Fruit fly (Drosophila melanogaster): Measurements from ENCODE around the gene ninaE.

ninaE gene

DNA sequence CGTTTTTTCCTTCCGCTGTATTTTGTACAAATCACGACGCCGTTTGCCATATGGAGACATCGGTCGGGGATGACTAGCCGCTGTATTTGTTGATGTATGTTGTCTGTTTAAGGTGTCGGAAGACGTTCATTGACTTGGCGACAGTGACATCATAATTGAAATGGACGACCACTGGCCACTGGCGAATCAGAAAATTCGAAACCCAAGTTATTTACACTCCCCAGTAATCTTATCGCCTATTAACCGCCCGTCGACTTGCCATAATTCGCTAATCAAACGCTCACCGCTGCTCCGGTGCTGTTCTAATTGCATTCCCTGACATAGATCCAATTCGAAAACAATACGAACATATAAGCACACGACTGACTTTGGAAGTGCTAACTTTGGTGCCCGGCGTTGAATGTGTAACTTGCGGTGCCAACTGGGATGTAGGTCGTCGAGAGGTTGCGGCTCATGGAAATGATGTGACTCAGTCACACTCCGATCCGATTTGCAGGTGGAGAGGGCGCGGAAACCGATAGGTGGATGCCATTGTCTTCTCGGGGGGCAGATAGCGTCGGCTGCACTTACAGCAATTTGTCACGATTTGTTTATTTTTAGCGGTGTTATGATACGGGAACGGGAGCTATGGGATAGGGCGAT is 21.7 kb upstream of the ninaE start:
- no peak for TF ChIP-seq Pif1A (GFP tag; optimal IDR thresholded peaks at IDR 0.05)
- TF ChIP-seq CG32121 (GFP tag; IDR thresholded peaks at IDR 0.05), result no peak
- no peak for TF ChIP-seq CG8159 (tag; optimal IDR thresholded peaks at IDR 0.05)
- TF ChIP-seq CG4496 (GFP tag; IDR thresholded peaks at IDR 0.05), result no peak
- no peak for TF ChIP-seq rn (GFP tag; IDR thresholded peaks at IDR 0.05)
- no peak for TF ChIP-seq fd96Ca (GFP tag; IDR thresholded peaks at IDR 0.05)

DNA sequence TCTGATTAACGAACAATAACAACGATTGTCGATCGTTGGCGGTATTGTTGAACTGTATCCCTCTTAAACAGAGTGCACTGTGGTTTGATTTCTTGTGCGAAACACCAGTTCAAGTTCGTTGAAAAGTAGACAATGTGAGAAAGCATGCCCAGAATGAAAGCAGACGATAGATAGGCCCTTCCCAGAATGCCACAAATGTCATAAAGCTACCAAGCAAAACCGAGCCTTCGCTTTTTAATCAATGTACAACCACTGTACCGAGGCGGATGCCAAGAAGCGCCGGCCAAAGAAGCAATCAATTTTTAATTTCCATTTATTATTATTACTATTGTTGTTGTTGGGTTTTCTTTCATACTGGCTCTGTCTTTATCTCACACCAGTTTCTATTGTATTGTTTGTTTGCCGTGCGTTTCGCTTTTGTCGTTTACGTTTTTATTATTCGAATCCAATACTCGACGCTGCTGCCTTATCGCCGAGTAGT is 20.9 kb upstream of the ninaE start:
- TF ChIP-seq D1 (tag; optimal IDR thresholded peaks at IDR 0.05), result no peak
- peak; percentile 75 for TF ChIP-seq CG8301 (tag; optimal IDR thresholded peaks at IDR 0.05)
- peak; percentile 76 for TF ChIP-seq CG17806 (tag; optimal IDR thresholded peaks at IDR 0.05)
- peak; percentile 68; the same call in 1 of the 2 replicates for TF ChIP-seq CG32121 (GFP tag; IDR thresholded peaks at IDR 0.05)
- TF ChIP-seq CG15710 (tag; optimal IDR thresholded peaks at IDR 0.05), result peak; percentile 75
- TF ChIP-seq EcR (GFP tag; optimal IDR thresholded peaks at IDR 0.05), result no peak
- TF ChIP-seq Pif1B (GFP tag; optimal IDR thresholded peaks at IDR 0.05), result peak; percentile 85
- TF ChIP-seq CG14655 (GFP tag; optimal IDR thresholded peaks at IDR 0.05), result peak; percentile 81
- peak; percentile 77 for TF ChIP-seq CG12605 (GFP tag; IDR thresholded peaks at IDR 0.05)
- TF ChIP-seq rn (GFP tag; IDR thresholded peaks at IDR 0.05), result peak; percentile 52
- no peak for TF ChIP-seq gl (tag; optimal IDR thresholded peaks at IDR 0.05)
- TF ChIP-seq Ets98B (GFP tag; IDR thresholded peaks at IDR 0.05), result peak; percentile 90
- peak; percentile 89 for TF ChIP-seq CG4496 (GFP tag; IDR thresholded peaks at IDR 0.05)
- peak; percentile 69 for TF ChIP-seq CG34367 (tag; optimal IDR thresholded peaks at IDR 0.05)
- peak; percentile 10 for TF ChIP-seq CG13204 (GFP tag; optimal IDR thresholded peaks at IDR 0.05)
- peak; percentile 82 for TF ChIP-seq Snoo (tag; optimal IDR thresholded peaks at IDR 0.05)
- peak; percentile 83 for TF ChIP-seq Pif1A (GFP tag; optimal IDR thresholded peaks at IDR 0.05)
- TF ChIP-seq fd96Ca (GFP tag; IDR thresholded peaks at IDR 0.05), result peak; percentile 90
- TF ChIP-seq CG8159 (tag; optimal IDR thresholded peaks at IDR 0.05), result peak; percentile 81
- TF ChIP-seq CG9948 (tag; optimal IDR thresholded peaks at IDR 0.05), result peak; percentile 68
- TF ChIP-seq CG10348 (GFP tag; IDR thresholded peaks at IDR 0.05), result peak; percentile 49; the same call in 1 of the 2 replicates

dm6 chr3R:19905932-19906439 is 18.0 kb upstream of the ninaE start:
- TF ChIP-seq CG8159 (tag; optimal IDR thresholded peaks at IDR 0.05) (peak; percentile 84), Pif1A (GFP tag; optimal IDR thresholded peaks at IDR 0.05) (peak; percentile 83), CG10348 (GFP tag; IDR thresholded peaks at IDR 0.05) (no peak; the same call in 1 of the 2 replicates), rn (GFP tag; IDR thresholded peaks at IDR 0.05) (no peak; the same call in 1 of the 2 replicates), CG12605 (GFP tag; IDR thresholded peaks at IDR 0.05) (peak; percentile 77), D1 (tag; optimal IDR thresholded peaks at IDR 0.05) (no peak), CG13204 (GFP tag; optimal IDR thresholded peaks at IDR 0.05) (peak; percentile 57), CG32121 (GFP tag; IDR thresholded peaks at IDR 0.05) (peak; percentile 91), fd96Ca (GFP tag; IDR thresholded peaks at IDR 0.05) (peak; percentile 92), Ets98B (GFP tag; IDR thresholded peaks at IDR 0.05) (peak; percentile 83), Pif1B (GFP tag; optimal IDR thresholded peaks at IDR 0.05) (peak; percentile 69), CG9948 (tag; optimal IDR thresholded peaks at IDR 0.05) (peak; percentile 78), CG17806 (tag; optimal IDR thresholded peaks at IDR 0.05) (peak; percentile 78), EcR (GFP tag; optimal IDR thresholded peaks at IDR 0.05) (peak; percentile 49), Snoo (tag; optimal IDR thresholded peaks at IDR 0.05) (peak; percentile 87), CG14655 (GFP tag; optimal IDR thresholded peaks at IDR 0.05) (peak; percentile 83), gl (tag; optimal IDR thresholded peaks at IDR 0.05) (peak; percentile 74), CG8301 (tag; optimal IDR thresholded peaks at IDR 0.05) (peak; percentile 78), CG34367 (tag; optimal IDR thresholded peaks at IDR 0.05) (peak; percentile 82), CG15710 (tag; optimal IDR thresholded peaks at IDR 0.05) (peak; percentile 85), CG4496 (GFP tag; IDR thresholded peaks at IDR 0.05) (peak; percentile 94)

DNA sequence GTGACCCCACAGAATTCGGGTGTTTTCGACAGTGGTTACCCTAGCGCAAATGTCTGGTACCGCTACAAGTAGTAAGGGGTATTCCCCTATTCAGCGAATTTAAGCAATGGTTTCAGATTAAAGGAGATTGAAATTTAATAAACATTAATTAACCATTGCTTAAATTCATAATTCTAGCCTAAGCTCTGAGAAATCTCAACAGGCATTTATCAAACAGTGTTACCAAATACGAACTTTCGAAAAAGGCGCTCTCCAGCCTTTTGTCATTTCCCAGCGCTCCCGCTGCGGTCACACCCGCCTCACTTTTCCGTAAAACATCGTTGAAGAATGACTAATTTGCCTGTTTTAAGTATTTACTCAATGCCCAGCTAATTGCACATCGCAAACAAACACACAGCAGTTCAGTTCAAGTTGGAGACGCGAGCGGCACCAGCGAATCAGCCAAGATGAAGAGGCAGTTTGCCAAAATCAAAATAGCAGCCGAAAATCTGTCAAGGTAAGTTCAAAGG is 16.9 kb upstream of the ninaE start, which contains the start of the genes Surf6 and RhoGAP92B:
Gene Surf6 (minus strand): TSS at position 4 of the 509 bp plus-strand sequence.
Gene RhoGAP92B (plus strand): TSS at position 300 of the 509 bp plus-strand sequence.
- TF ChIP-seq D1 (tag; optimal IDR thresholded peaks at IDR 0.05) (no peak), Snoo (tag; optimal IDR thresholded peaks at IDR 0.05) (peak; percentile 40), EcR (GFP tag; optimal IDR thresholded peaks at IDR 0.05) (peak; percentile 68), Pif1A (GFP tag; optimal IDR thresholded peaks at IDR 0.05) (no peak), CG4496 (GFP tag; IDR thresholded peaks at IDR 0.05) (peak; percentile 29; the same call in 1 of the 3 replicates), Ets98B (GFP tag; IDR thresholded peaks at IDR 0.05) (no peak), fd96Ca (GFP tag; IDR thresholded peaks at IDR 0.05) (peak; percentile 40; the same call in 1 of the 3 replicates), CG8159 (tag; optimal IDR thresholded peaks at IDR 0.05) (peak; percentile 14), CG13204 (GFP tag; optimal IDR thresholded peaks at IDR 0.05) (no peak), CG32121 (GFP tag; IDR thresholded peaks at IDR 0.05) (peak; percentile 68), CG8301 (tag; optimal IDR thresholded peaks at IDR 0.05) (no peak), CG15710 (tag; optimal IDR thresholded peaks at IDR 0.05) (peak; percentile 43), Pif1B (GFP tag; optimal IDR thresholded peaks at IDR 0.05) (peak; percentile 30), CG17806 (tag; optimal IDR thresholded peaks at IDR 0.05) (peak; percentile 12), CG10348 (GFP tag; IDR thresholded peaks at IDR 0.05) (no peak), gl (tag; optimal IDR thresholded peaks at IDR 0.05) (no peak), CG34367 (tag; optimal IDR thresholded peaks at IDR 0.05) (peak; percentile 44), CG12605 (GFP tag; IDR thresholded peaks at IDR 0.05) (peak; percentile 56; the same call in 1 of the 2 replicates), CG14655 (GFP tag; optimal IDR thresholded peaks at IDR 0.05) (no peak), rn (GFP tag; IDR thresholded peaks at IDR 0.05) (no peak), CG9948 (tag; optimal IDR thresholded peaks at IDR 0.05) (no peak)

Data from whole organism, pupa.